Worm (Caenorhabditis elegans): ENCODE data around the gene igeg-1.
A peak's percentile ranks its signal among the peaks of the same experiment; 100 is the strongest.

Gene igeg-1

DNA sequence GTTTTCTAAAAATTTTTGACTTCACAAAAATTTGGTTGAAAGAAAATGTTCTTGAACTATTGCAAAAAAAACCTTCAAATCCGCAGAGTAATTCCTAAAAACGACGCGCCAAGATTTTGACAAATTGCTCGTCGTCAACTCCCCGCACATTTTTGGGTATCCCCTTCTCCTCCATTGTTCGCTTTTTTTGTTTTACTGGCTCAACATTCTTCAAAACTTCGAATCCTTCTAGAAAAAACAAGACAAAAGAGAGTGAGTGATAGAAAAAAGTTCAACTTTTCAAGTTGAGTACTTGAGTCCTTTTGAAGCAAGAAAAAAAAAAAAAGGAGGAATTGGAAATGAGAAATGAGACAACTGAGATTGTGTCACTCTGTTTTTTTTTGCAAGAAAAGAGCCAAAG, 14.4 kb downstream of the igeg-1 start (continued):
- no peak for TF ChIP-seq nhr-48 (tag; optimal IDR thresholded peaks at IDR 0.05)
- TF ChIP-seq duxl-1 (tag; optimal IDR thresholded peaks at IDR 0.05; ENCODE audit: poor library complexity), result no peak

DNA sequence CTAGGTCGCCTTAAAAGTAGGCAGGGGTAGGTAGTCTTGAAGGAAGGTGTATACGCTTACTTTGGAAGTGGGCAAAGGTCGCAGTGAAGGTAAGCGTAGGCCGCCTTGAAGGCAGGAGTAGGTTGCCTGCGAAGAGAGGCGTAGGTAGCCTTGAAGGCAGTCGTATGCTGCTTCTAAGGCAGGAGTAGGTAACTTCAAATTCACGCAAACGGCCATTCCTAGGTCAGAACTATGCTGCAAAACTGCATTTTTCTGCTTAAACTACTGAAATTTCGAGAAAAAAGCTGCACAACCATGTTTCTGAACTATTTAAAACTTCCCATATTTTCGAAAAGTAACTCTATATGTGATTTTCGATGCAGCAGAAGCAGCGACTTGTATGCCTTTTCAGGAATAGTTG, 17.0 kb downstream of the igeg-1 start:
- no peak for TF ChIP-seq spr-3 (GFP tag; optimal IDR thresholded peaks at IDR 0.05)
- TF ChIP-seq aha-1 (tag), result peak; percentile 86
- TF ChIP-seq snpc-4 (tag; optimal IDR thresholded peaks at IDR 0.05), result no peak
- no peak for TF ChIP-seq D1046.2 (GFP tag; IDR thresholded peaks at IDR 0.05)
- no peak for TF ChIP-seq lir-3 (tag; optimal IDR thresholded peaks at IDR 0.05)
- TF ChIP-seq unc-62 (GFP tag; optimal IDR thresholded peaks at IDR 0.05 in 1 of 2), result peak in 1 of 2 experiments; percentile 95
- TF ChIP-seq unc-62 (tag; optimal IDR thresholded peaks at IDR 0.05), result no peak
- no peak for TF ChIP-seq Y105C5A.15 (GFP tag; IDR thresholded peaks at IDR 0.05)
- no peak for TF ChIP-seq lin-15B (tag; optimal IDR thresholded peaks at IDR 0.05)
- no peak for TF ChIP-seq lin-29 (GFP tag; IDR thresholded peaks at IDR 0.05)
- TF ChIP-seq mep-1 (tag; optimal IDR thresholded peaks at IDR 0.05), result no peak
- TF ChIP-seq lim-7 (GFP tag; IDR thresholded peaks at IDR 0.05), result no peak
- TF ChIP-seq nhr-41 (GFP tag; IDR thresholded peaks at IDR 0.05), result no peak

ce11 chrIV:4585991-4586390, 23.5 kb downstream of the igeg-1 start:
- TF ChIP-seq hlh-30 (tag; optimal IDR thresholded peaks at IDR 0.05; ENCODE audit: insufficient read depth) (peak; percentile 31), ces-1 (GFP tag; optimal IDR thresholded peaks at IDR 0.05) (peak; percentile 95), dmd-6 (GFP tag; IDR thresholded peaks at IDR 0.05) (0 out of 2 replicates have a peak, but pooled peaks have one; percentile 9), ceh-20 (GFP tag; IDR thresholded peaks at IDR 0.05) (no peak), rbr-2 (tag; optimal IDR thresholded peaks at IDR 0.05) (peak; percentile 29), fkh-10 (GFP tag; optimal IDR thresholded peaks at IDR 0.05) (peak; percentile 94), ctbp-1 (GFP tag; IDR thresholded peaks at IDR 0.05) (peak; percentile 80), lsy-2 (tag; optimal IDR thresholded peaks at IDR 0.05) (peak in 1 of 2 experiments; percentile 46), lin-38 (GFP tag; IDR thresholded peaks at IDR 0.05) (no peak), mdl-1 (tag; optimal IDR thresholded peaks at IDR 0.05) (peak in 1 of 2 experiments; percentile 54)

DNA sequence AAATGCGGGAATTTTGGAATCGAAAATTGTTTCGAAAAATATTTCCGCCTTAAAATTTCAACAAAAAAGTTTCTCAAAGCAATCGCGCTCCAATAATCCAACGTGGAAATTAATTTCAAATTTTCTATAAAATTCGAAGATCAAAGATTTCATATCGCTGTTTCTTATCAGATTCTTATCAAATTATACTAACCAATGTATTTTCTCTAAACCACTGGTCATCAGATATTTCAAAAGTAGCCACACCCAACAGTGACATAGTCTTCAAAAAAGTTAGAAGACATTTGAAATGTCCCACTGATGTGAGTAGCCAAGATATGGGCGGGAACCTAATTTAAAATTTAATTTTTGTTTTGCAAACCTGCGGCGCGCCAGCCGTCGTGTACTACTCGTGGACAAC, 25.1 kb downstream of the igeg-1 start:
- TF ChIP-seq lin-15B (tag; optimal IDR thresholded peaks at IDR 0.05), result no peak
- no peak for TF ChIP-seq mxl-2 (GFP tag; conservative IDR thresholded peaks at IDR 0.05)
- TF ChIP-seq lin-13 (GFP tag; optimal IDR thresholded peaks at IDR 0.05), result no peak
- TF ChIP-seq ZK337.2 (GFP tag; IDR thresholded peaks at IDR 0.05), result no peak
- TF ChIP-seq zag-1 (tag; optimal IDR thresholded peaks at IDR 0.05), result no peak
- no peak for TF ChIP-seq nhr-42 (GFP tag; IDR thresholded peaks at IDR 0.05)
- no peak for TF ChIP-seq nhr-237 (tag; optimal IDR thresholded peaks at IDR 0.05)
- no peak for TF ChIP-seq mdt-29 (GFP tag; IDR thresholded peaks at IDR 0.05)
- no peak for TF ChIP-seq rbr-2 (tag; optimal IDR thresholded peaks at IDR 0.05)
- TF ChIP-seq ces-1 (GFP tag; optimal IDR thresholded peaks at IDR 0.05), result no peak

DNA sequence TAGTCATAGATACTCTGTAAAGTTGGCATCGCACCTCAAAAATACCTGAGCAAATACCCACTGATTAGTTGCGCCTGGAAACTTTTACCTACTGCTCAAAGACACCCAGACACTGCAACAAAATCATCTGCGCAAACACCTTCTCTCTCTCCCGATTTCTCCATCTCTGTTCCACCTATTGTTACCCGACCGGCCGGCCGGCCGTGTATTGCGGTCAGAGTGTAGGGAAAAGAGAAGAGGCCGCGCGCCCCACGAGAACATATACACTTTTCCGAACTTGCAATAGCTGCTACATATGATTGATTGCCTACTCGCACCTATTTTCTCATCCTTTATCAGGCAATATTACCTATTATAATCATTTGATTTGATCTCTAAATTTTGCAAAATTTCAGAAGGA, 26.0 kb downstream of the igeg-1 start:
- peak; percentile 1 for TF ChIP-seq nhr-28 (tag; optimal IDR thresholded peaks at IDR 0.05)
- TF ChIP-seq rbr-2 (tag; optimal IDR thresholded peaks at IDR 0.05), result peak; percentile 6
- no peak for TF ChIP-seq nhr-42 (GFP tag; IDR thresholded peaks at IDR 0.05)
- peak; percentile 9 for TF ChIP-seq mxl-3 (GFP tag; optimal IDR thresholded peaks at IDR 0.05)
- TF ChIP-seq arid-1 (GFP tag; conservative IDR thresholded peaks at IDR 0.05), result no peak
- no peak for TF ChIP-seq lin-13 (GFP tag; optimal IDR thresholded peaks at IDR 0.05)
- TF ChIP-seq hlh-11 (tag; optimal IDR thresholded peaks at IDR 0.05), result peak; percentile 20
- peak; percentile 13 for TF ChIP-seq aha-1 (tag)
- TF ChIP-seq nhr-6 (tag; optimal IDR thresholded peaks at IDR 0.05), result no peak
- no peak for TF ChIP-seq dmd-9 (GFP tag; IDR thresholded peaks at IDR 0.05)
- TF ChIP-seq mep-1 (tag; optimal IDR thresholded peaks at IDR 0.05), result no peak
- no peak for TF ChIP-seq ztf-11 (tag; optimal IDR thresholded peaks at IDR 0.05)

Measured in whole organism, L4 larva.